Worm (Caenorhabditis elegans) whole organism, L2 larva: ENCODE measurements around the gene F35G2.1.

Experiments used
- C34F6.9 ChIP-seq: fragments of 150-350 bp; optimal IDR thresholded peaks from 2 replicates; lab custom pipeline; 2014; ENCODE audit warnings: missing biosample characterization, missing genetic modification characterization
- F13H6.1 ChIP-seq: sonication (generic microtip); optimal IDR thresholded peaks from 2 replicates; lab custom pipeline; 2016; ENCODE audit warnings: missing genetic modification characterization, missing compliant biosample characterization
- R02D3.7 ChIP-seq: fragments of 150-350 bp; optimal IDR thresholded peaks from 2 replicates; lab custom pipeline; 2014; ENCODE audit warnings: missing biosample characterization, missing genetic modification characterization
- ZK546.5 ChIP-seq: sonication (generic microtip); optimal IDR thresholded peaks from 2 replicates; lab custom pipeline; 2017; ENCODE audit warnings: missing biosample characterization, missing genetic modification characterization
- alr-1 ChIP-seq: fragments of 150-350 bp; optimal IDR thresholded peaks from 2 replicates; lab custom pipeline; 2014; ENCODE audit warnings: missing biosample characterization, missing genetic modification characterization
- aly-2 ChIP-seq: fragments of 150-350 bp; optimal IDR thresholded peaks from 2 replicates; lab custom pipeline; 2014; ENCODE audit warnings: missing biosample characterization, missing genetic modification characterization
- ama-1 ChIP-seq: fragments of 150-350 bp; optimal IDR thresholded peaks from 2 replicates; lab custom pipeline; 2018; ENCODE audit warnings: inconsistent platforms
- ceh-16 ChIP-seq: fragments of 150-350 bp; optimal IDR thresholded peaks from 2 replicates; lab custom pipeline; 2014; ENCODE audit warnings: missing biosample characterization, missing genetic modification characterization
- ceh-82 ChIP-seq: fragments of 150-350 bp; optimal IDR thresholded peaks from 2 replicates; lab custom pipeline; 2014; ENCODE audit warnings: missing biosample characterization, missing genetic modification characterization
- crh-2 ChIP-seq: sonication (generic microtip); optimal IDR thresholded peaks from 2 replicates; lab custom pipeline; 2017; ENCODE audit warnings: missing biosample characterization, missing genetic modification characterization
- dmd-4 ChIP-seq: sonication (generic microtip); optimal IDR thresholded peaks from 2 replicates; lab custom pipeline; 2017; ENCODE audit warnings: missing biosample characterization, missing genetic modification characterization
- elt-1 ChIP-seq: fragments of 150-350 bp; optimal IDR thresholded peaks from 2 replicates; lab custom pipeline; 2014; ENCODE audit warnings: missing biosample characterization, missing genetic modification characterization
- fos-1 ChIP-seq: fragments of 150-350 bp; optimal IDR thresholded peaks from 2 replicates; lab custom pipeline; 2014; ENCODE audit warnings: missing biosample characterization, missing genetic modification characterization
- gmeb-1 ChIP-seq: fragments of 150-350 bp; optimal IDR thresholded peaks from 2 replicates; lab custom pipeline; 2014; ENCODE audit warnings: missing biosample characterization, missing genetic modification characterization
- lin-11 ChIP-seq: fragments of 150-350 bp; sonication (generic microtip); optimal IDR thresholded peaks from 2 replicates; lab custom pipeline; 2014; ENCODE audit warnings: missing biosample characterization, missing genetic modification characterization, inconsistent platforms, mixed read lengths
- lin-13 ChIP-seq: fragments of 150-350 bp; optimal IDR thresholded peaks from 2 replicates; lab custom pipeline; 2014; ENCODE audit warnings: missing biosample characterization, missing genetic modification reagents, missing genetic modification characterization
- lsy-2 ChIP-seq, 2 experiments: fragments of 150-350 bp in 1 of 2; sonication (generic microtip) in 1 of 2; optimal IDR thresholded peaks; 2 replicates each; lab custom pipeline; 2014 to 2017; ENCODE audit warnings: missing biosample characterization in 2 of 2, missing genetic modification characterization in 2 of 2
- mab-5 ChIP-seq: fragments of 150-350 bp; optimal IDR thresholded peaks from 2 replicates; lab custom pipeline; 2014; ENCODE audit warnings: missing biosample characterization, missing genetic modification characterization
- mbf-1 ChIP-seq: sonication (generic microtip); optimal IDR thresholded peaks from 2 replicates; lab custom pipeline; 2017; ENCODE audit warnings: missing biosample characterization, missing genetic modification characterization
- mdl-1 ChIP-seq, 2 experiments: fragments of 150-350 bp in 1 of 2; sonication (generic microtip) in 1 of 2; optimal IDR thresholded peaks; 2 replicates each; lab custom pipeline; 2017; ENCODE audit warnings: missing biosample characterization in 2 of 2, missing genetic modification characterization in 2 of 2
- nhr-10 ChIP-seq: sonication (generic microtip); optimal IDR thresholded peaks from 2 replicates; lab custom pipeline; 2017; ENCODE audit warnings: missing biosample characterization, missing genetic modification characterization
- nhr-129 ChIP-seq: fragments of 150-350 bp; optimal IDR thresholded peaks from 2 replicates; lab custom pipeline; 2014; ENCODE audit warnings: missing biosample characterization, missing genetic modification characterization
- nhr-21 ChIP-seq: fragments of 150-350 bp; optimal IDR thresholded peaks from 2 replicates; lab custom pipeline; 2014; ENCODE audit warnings: missing biosample characterization, missing genetic modification characterization
- nhr-23 ChIP-seq: fragments of 150-350 bp; optimal IDR thresholded peaks from 2 replicates; lab custom pipeline; 2014; ENCODE audit warnings: missing biosample characterization, missing genetic modification reagents, missing genetic modification characterization
- nhr-6 ChIP-seq: fragments of 150-350 bp; optimal IDR thresholded peaks from 2 replicates; lab custom pipeline; 2014; ENCODE audit warnings: missing biosample characterization, missing genetic modification characterization
- skn-1 ChIP-seq: sonication (generic microtip); optimal IDR thresholded peaks from 2 replicates; lab custom pipeline; 2017; ENCODE audit warnings: missing biosample characterization, missing genetic modification characterization
- sma-3 ChIP-seq: sonication (generic microtip); optimal IDR thresholded peaks from 2 replicates; lab custom pipeline; 2016; ENCODE audit warnings: missing genetic modification reagents, missing genetic modification characterization, missing compliant biosample characterization
- sma-9 ChIP-seq, 2 experiments: fragments of 150-350 bp in 1 of 2; sonication (generic microtip) in 1 of 2; optimal IDR thresholded peaks; 2 replicates each; lab custom pipeline; 2014 to 2016; ENCODE audit warnings: missing genetic modification characterization in 2 of 2, mild to moderate bottlenecking in 1 of 2, missing biosample characterization in 1 of 2, missing compliant biosample characterization in 1 of 2, missing genetic modification reagents in 1 of 2, moderate library complexity in 1 of 2
- unc-55 ChIP-seq: fragments of 150-350 bp; sonication (generic microtip); optimal IDR thresholded peaks from 3 replicates; lab custom pipeline; 2014; ENCODE audit warnings: missing biosample characterization, missing genetic modification reagents, missing genetic modification characterization
- unc-62 ChIP-seq: fragments of 150-350 bp; optimal IDR thresholded peaks from 2 replicates; lab custom pipeline; 2014; ENCODE audit warnings: missing biosample characterization, missing genetic modification reagents, missing genetic modification characterization
- zag-1 ChIP-seq: fragments of 150-350 bp; optimal IDR thresholded peaks from 2 replicates; lab custom pipeline; 2014; ENCODE audit warnings: missing biosample characterization, missing genetic modification characterization

Gene F35G2.1

ce11 chrIV:12200812-12201211 is 2.2 kb upstream of the F35G2.1 start:
- TF ChIP-seq ceh-16 (tag; lab: Kevin White, UChicago) (no peak), F13H6.1 (tag; lab: Kevin White, UChicago) (peak; percentile 77), nhr-129 (tag; lab: Kevin White, UChicago) (peak; percentile 65)

DNA sequence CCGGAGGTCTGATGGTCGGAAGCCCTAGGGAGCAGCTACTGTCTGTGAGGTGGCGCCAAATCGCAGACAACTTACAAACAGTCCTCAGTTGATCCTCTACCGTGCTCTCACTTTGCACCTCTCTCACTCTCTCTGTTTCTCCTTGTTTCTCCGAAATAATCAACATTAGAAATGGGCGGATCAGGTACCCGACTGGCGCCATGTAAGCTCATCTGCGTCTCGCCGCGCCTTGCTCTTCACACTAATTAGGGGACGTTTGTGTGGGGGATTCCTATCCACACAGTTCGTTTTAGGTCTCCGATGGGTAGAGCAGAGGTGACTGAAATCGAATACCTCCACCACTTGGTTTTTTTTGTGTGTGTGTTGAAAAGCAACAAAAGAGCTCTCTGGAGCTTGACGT is 1.0 kb upstream of the F35G2.1 start:
- no peak for TF ChIP-seq mbf-1 (tag; lab: Kevin White, UChicago)
- no peak for TF ChIP-seq C34F6.9
- no peak for TF ChIP-seq ceh-82 (tag; lab: Kevin White, UChicago)
- no peak for TF ChIP-seq nhr-6 (tag; lab: Kevin White, UChicago)
- TF ChIP-seq zag-1 (tag; lab: Kevin White, UChicago), result no peak
- no peak for TF ChIP-seq nhr-10
- peak; percentile 29 for TF ChIP-seq nhr-129 (tag; lab: Kevin White, UChicago)
- peak; percentile 23 for TF ChIP-seq sma-9 (GFP tag; optimal IDR thresholded peaks at IDR 0.05; lab: Kevin White, UChicago)
- no peak for TF ChIP-seq sma-9 (tag; optimal IDR thresholded peaks at IDR 0.05; lab: Kevin White, UChicago)
- no peak for TF ChIP-seq mdl-1 (tag; optimal IDR thresholded peaks at IDR 0.05; lab: Kevin White, UChicago)
- TF ChIP-seq F13H6.1 (tag; lab: Kevin White, UChicago), result peak; percentile 53
- TF ChIP-seq, all 48 proteins: peak for 3

- no peak for TF ChIP-seq nhr-23 (tag; lab: Kevin White, UChicago)
- TF ChIP-seq lin-11 (tag; lab: Kevin White, UChicago), result no peak
- peak; percentile 43 for TF ChIP-seq nhr-129 (tag; lab: Kevin White, UChicago)
- TF ChIP-seq ZK546.5 (tag; lab: Kevin White, UChicago), result no peak
- no peak for TF ChIP-seq alr-1 (tag; lab: Kevin White, UChicago)
Measured at ce11 chrIV:12203968-12204367, 919 bp downstream of the F35G2.1 start.

- TF ChIP-seq C34F6.9 (no peak), sma-9 (GFP tag; optimal IDR thresholded peaks at IDR 0.05; lab: Kevin White, UChicago) (no peak), sma-9 (tag; optimal IDR thresholded peaks at IDR 0.05; lab: Kevin White, UChicago) (no peak), nhr-21 (no peak), fos-1 (tag; lab: Kevin White, UChicago) (no peak), ceh-16 (tag; lab: Kevin White, UChicago) (no peak), mbf-1 (tag; lab: Kevin White, UChicago) (no peak)
- TF ChIP-seq, all 48 proteins: peak for 0
Measured at ce11 chrIV:12207454-12207853, 4.4 kb downstream of the F35G2.1 start.

DNA sequence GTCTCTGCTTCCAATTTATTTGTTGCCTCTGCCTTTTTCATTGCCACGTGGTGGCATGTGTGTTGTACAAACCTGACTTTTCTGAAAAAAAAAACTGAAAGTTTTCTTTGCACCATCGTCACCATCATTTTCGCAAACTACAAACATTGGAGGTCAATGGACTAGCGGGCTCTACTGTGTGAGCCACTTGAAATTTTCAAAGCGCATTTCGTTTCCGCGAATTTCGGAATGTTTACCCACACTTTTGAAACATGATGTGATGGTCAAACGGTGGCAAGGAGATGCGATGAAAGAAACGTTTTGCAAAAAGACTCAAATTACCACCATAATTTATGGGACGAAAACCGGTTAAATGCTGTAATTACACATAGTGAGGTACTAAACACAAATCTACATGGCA is 4.8 kb downstream of the F35G2.1 start:
- TF ChIP-seq ama-1 (lab: Kevin White, UChicago) (peak; percentile 51), skn-1 (tag; lab: Kevin White, UChicago) (no peak), nhr-129 (tag; lab: Kevin White, UChicago) (peak; percentile 47), unc-62 (no peak)
- TF ChIP-seq, all 48 proteins: peak for 2

DNA sequence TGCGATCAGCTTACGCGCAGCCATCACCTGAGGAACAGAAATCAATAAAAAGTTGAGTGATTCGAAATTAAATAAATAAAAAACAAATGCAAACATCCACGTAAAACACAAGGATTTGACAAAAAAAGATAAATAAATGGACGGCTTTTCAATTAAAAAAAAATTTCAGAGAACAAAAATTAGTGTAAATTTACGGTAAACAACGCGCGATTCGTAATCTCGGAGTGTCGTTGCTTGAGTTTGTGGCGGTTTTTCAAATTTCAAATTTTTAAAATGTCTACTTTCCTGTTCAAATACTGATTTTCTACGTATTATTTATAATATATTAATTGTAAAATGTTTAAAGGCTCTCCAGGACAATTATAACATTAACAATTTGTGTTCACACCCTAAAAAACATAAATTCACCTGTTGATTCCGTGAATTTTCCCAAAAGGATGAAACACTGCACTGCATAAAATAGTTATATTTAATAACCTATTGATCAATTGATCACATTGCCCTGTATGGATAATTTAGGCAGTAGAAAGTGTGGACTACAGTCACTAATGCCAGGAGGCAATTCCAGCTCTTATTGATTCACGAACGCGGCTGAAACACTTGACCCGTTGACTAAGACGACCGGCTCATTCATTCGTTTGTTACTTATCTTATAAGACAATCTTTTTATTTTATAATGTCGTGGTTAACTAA is 6.1 kb downstream of the F35G2.1 start, which contains the start of the genes marb-1 and F35G2.3:
Gene marb-1 (minus strand): TSS at position 27 of the 693 bp plus-strand sequence.
Gene F35G2.3 (plus strand): TSS at position 643 of the 693 bp plus-strand sequence.
- TF ChIP-seq lsy-2 (tag; optimal IDR thresholded peaks at IDR 0.05; lab: Kevin White, UChicago) (peak; percentile 29 to 80), crh-2 (tag; lab: Kevin White, UChicago) (peak; percentile 54), zag-1 (tag; lab: Kevin White, UChicago) (no peak), nhr-10 (no peak), lin-13 (GFP tag; lab: Kevin White, UChicago) (peak; percentile 24), nhr-23 (tag; lab: Kevin White, UChicago) (no peak), sma-3 (peak; percentile 20), aly-2 (tag; lab: Kevin White, UChicago) (no peak), F13H6.1 (tag; lab: Kevin White, UChicago) (peak; percentile 26), mab-5 (tag; lab: Kevin White, UChicago) (no peak), R02D3.7 (tag; lab: Kevin White, UChicago) (peak; percentile 93), elt-1 (tag; lab: Kevin White, UChicago) (no peak), C34F6.9 (peak; percentile 70), mbf-1 (tag; lab: Kevin White, UChicago) (no peak), unc-55 (GFP tag; lab: Kevin White, UChicago) (peak; percentile 77), alr-1 (tag; lab: Kevin White, UChicago) (no peak), nhr-129 (tag; lab: Kevin White, UChicago) (peak; percentile 61), dmd-4 (tag; lab: Kevin White, UChicago) (no peak), gmeb-1 (tag; lab: Kevin White, UChicago) (peak; percentile 94), nhr-21 (peak; percentile 45), sma-9 (GFP tag; optimal IDR thresholded peaks at IDR 0.05; lab: Kevin White, UChicago) (peak; percentile 31), sma-9 (tag; optimal IDR thresholded peaks at IDR 0.05; lab: Kevin White, UChicago) (no peak)
